Fruit fly (Drosophila melanogaster) whole organism, prepupa: Measurements from ENCODE around the gene CG6938.

Experiments
- CG10631 ChIP-seq: fragments of 200-800 bp; sonication (Bioruptor generic); optimal IDR thresholded peaks from 2 replicates; lab custom pipeline; 2016; ENCODE audit warnings: missing biosample characterization, missing genetic modification characterization
- CG10669 ChIP-seq: fragments of 200-800 bp; sonication (Bioruptor generic); optimal IDR thresholded peaks from 3 replicates; lab custom pipeline; 2018; ENCODE audit warnings: missing biosample characterization, mild to moderate bottlenecking, missing genetic modification characterization, moderate library complexity
- CG11902 ChIP-seq: fragments of 200-800 bp; sonication (Bioruptor generic); optimal IDR thresholded peaks from 3 replicates; lab custom pipeline; 2016; ENCODE audit warnings: missing biosample characterization, missing genetic modification characterization
- CG1621 ChIP-seq: fragments of 200-800 bp; sonication (Bioruptor generic); optimal IDR thresholded peaks from 3 replicates; lab custom pipeline; 2018; ENCODE audit warnings: missing biosample characterization, mild to moderate bottlenecking, missing genetic modification characterization
- CG16779 ChIP-seq: fragments of 200-800 bp; sonication (Bioruptor generic); optimal IDR thresholded peaks from 3 replicates; lab custom pipeline; 2017; ENCODE audit warnings: missing biosample characterization, mild to moderate bottlenecking, missing genetic modification characterization
- CG3032 ChIP-seq: fragments of 200-800 bp; optimal IDR thresholded peaks from 2 replicates; lab custom pipeline; 2019; ENCODE audit warnings: missing biosample characterization, mild to moderate bottlenecking, missing genetic modification characterization, moderate library complexity
- CG31627 ChIP-seq: fragments of 200-800 bp; sonication (Bioruptor generic); optimal IDR thresholded peaks from 3 replicates; lab custom pipeline; 2016; ENCODE audit warnings: missing biosample characterization, missing genetic modification characterization
- CG32006 ChIP-seq: fragments of 200-800 bp; sonication (Bioruptor generic); optimal IDR thresholded peaks from 3 replicates; lab custom pipeline; 2017; ENCODE audit warnings: missing biosample characterization, mild to moderate bottlenecking, missing genetic modification characterization
- CG34406 ChIP-seq: fragments of 200-800 bp; sonication (Bioruptor generic); optimal IDR thresholded peaks from 3 replicates; lab custom pipeline; 2016; ENCODE audit warnings: missing biosample characterization, missing genetic modification characterization
- CG6163 ChIP-seq: fragments of 200-800 bp; sonication (Bioruptor generic); IDR thresholded peaks from 3 replicates; pipeline ENCODE4 v1.3.6; 2022; ENCODE audit warnings: missing biosample characterization, missing genetic modification characterization
- CG6276 ChIP-seq: fragments of 200-800 bp; sonication (Bioruptor generic); optimal IDR thresholded peaks from 2 replicates; lab custom pipeline; 2017; ENCODE audit warnings: missing biosample characterization, mild to moderate bottlenecking, missing genetic modification characterization
- CG6808 ChIP-seq: fragments of 200-800 bp; sonication (Bioruptor generic); optimal IDR thresholded peaks from 3 replicates; lab custom pipeline; 2017; ENCODE audit warnings: missing biosample characterization, missing genetic modification characterization, mild to moderate bottlenecking, moderate library complexity, missing genetic modification reagents
- CG6854 ChIP-seq: fragments of 200-800 bp; sonication (Bioruptor generic); optimal IDR thresholded peaks from 2 replicates; lab custom pipeline; 2017; ENCODE audit warnings: missing biosample characterization, mild to moderate bottlenecking, missing genetic modification characterization
- CG8119 ChIP-seq: fragments of 200-800 bp; sonication (Bioruptor generic); IDR thresholded peaks from 3 replicates; pipeline ENCODE4 v1.3.6; 2022; ENCODE audit warnings: missing biosample characterization, missing genetic modification characterization
- CG8319 ChIP-seq: fragments of 200-800 bp; sonication (Bioruptor generic); optimal IDR thresholded peaks from 3 replicates; lab custom pipeline; 2016; ENCODE audit warnings: missing biosample characterization, missing genetic modification characterization
- CG8632 ChIP-seq: fragments of 200-800 bp; sonication (Bioruptor generic); optimal IDR thresholded peaks from 3 replicates; lab custom pipeline; 2016; ENCODE audit warnings: missing biosample characterization, missing genetic modification characterization
- Eip93F ChIP-seq: fragments of 200-800 bp; sonication (Bioruptor generic); optimal IDR thresholded peaks from 2 replicates; lab custom pipeline; 2016; ENCODE audit warnings: missing biosample characterization, mild to moderate bottlenecking, missing genetic modification characterization
- Ets21C ChIP-seq: fragments of 200-800 bp; sonication (Bioruptor generic); optimal IDR thresholded peaks from 3 replicates; lab custom pipeline; 2016; ENCODE audit warnings: missing biosample characterization, missing genetic modification characterization
- Ets96B ChIP-seq: fragments of 200-800 bp; optimal IDR thresholded peaks from 2 replicates; lab custom pipeline; 2019; ENCODE audit warnings: missing biosample characterization, mild to moderate bottlenecking, missing genetic modification characterization, moderate library complexity
- Gug ChIP-seq: fragments of 200-800 bp; sonication (Bioruptor generic); IDR thresholded peaks from 2 replicates; pipeline ENCODE4 v1.3.6; 2022; ENCODE audit warnings: missing biosample characterization, missing genetic modification characterization
- Hr4 ChIP-seq: fragments of 200-800 bp; sonication (Bioruptor generic); optimal IDR thresholded peaks from 3 replicates; lab custom pipeline; 2016; ENCODE audit warnings: missing biosample characterization, missing genetic modification characterization
- Lpt ChIP-seq: fragments of 200-800 bp; sonication (Bioruptor generic); optimal IDR thresholded peaks from 3 replicates; lab custom pipeline; 2016; ENCODE audit warnings: missing biosample characterization, missing genetic modification characterization
- Met ChIP-seq: fragments of 200-800 bp; sonication (Bioruptor generic); optimal IDR thresholded peaks from 3 replicates; lab custom pipeline; 2016; ENCODE audit warnings: missing biosample characterization, missing genetic modification characterization
- OdsH ChIP-seq: fragments of 200-800 bp; sonication (Bioruptor generic); optimal IDR thresholded peaks from 3 replicates; lab custom pipeline; 2016; ENCODE audit warnings: missing biosample characterization, missing genetic modification characterization
- Sox14 ChIP-seq: fragments of 200-800 bp; sonication (Bioruptor generic); optimal IDR thresholded peaks from 3 replicates; lab custom pipeline; 2016; ENCODE audit warnings: missing biosample characterization, missing genetic modification characterization
- Sox15 ChIP-seq: fragments of 200-800 bp; sonication (Bioruptor generic); optimal IDR thresholded peaks from 3 replicates; lab custom pipeline; 2016; ENCODE audit warnings: missing biosample characterization, missing genetic modification characterization
- achi ChIP-seq: fragments of 200-800 bp; sonication (Bioruptor generic); optimal IDR thresholded peaks from 3 replicates; lab custom pipeline; 2016; ENCODE audit warnings: missing biosample characterization, missing genetic modification characterization
- dac ChIP-seq: fragments of 200-800 bp; sonication (Bioruptor generic); optimal IDR thresholded peaks from 2 replicates; lab custom pipeline; 2017; ENCODE audit warnings: missing biosample characterization, mild to moderate bottlenecking, missing genetic modification characterization
- dsx ChIP-seq: fragments of 200-800 bp; optimal IDR thresholded peaks from 3 replicates; lab custom pipeline; 2019; ENCODE audit warnings: missing biosample characterization, mild to moderate bottlenecking, missing genetic modification characterization, moderate library complexity; ENCODE audit not compliant: poor library complexity, severe bottlenecking
- eg ChIP-seq: fragments of 200-800 bp; sonication (Bioruptor generic); IDR thresholded peaks from 3 replicates; pipeline ENCODE4 v1.3.6; 2022; ENCODE audit warnings: missing biosample characterization, missing genetic modification characterization
- esn ChIP-seq: fragments of 200-800 bp; sonication (Bioruptor generic); optimal IDR thresholded peaks from 2 replicates; lab custom pipeline; 2016; ENCODE audit warnings: missing biosample characterization, mild to moderate bottlenecking, missing genetic modification characterization, moderate library complexity
- fkh ChIP-seq: fragments of 200-800 bp; sonication (Bioruptor generic); optimal IDR thresholded peaks from 3 replicates; lab custom pipeline; 2017; ENCODE audit warnings: missing biosample characterization, mild to moderate bottlenecking, missing genetic modification characterization, moderate library complexity
- lz ChIP-seq: fragments of 200-800 bp; sonication (Bioruptor generic); optimal IDR thresholded peaks from 3 replicates; lab custom pipeline; 2016; ENCODE audit warnings: missing biosample characterization, missing genetic modification characterization
- net ChIP-seq: fragments of 200-800 bp; sonication (Bioruptor generic); optimal IDR thresholded peaks from 3 replicates; lab custom pipeline; 2016; ENCODE audit warnings: missing biosample characterization, missing genetic modification characterization
- spab ChIP-seq: fragments of 200-800 bp; sonication (Bioruptor generic); optimal IDR thresholded peaks from 2 replicates; lab custom pipeline; 2017; ENCODE audit warnings: missing biosample characterization, mild to moderate bottlenecking, missing genetic modification characterization, missing genetic modification reagents
- svp ChIP-seq: fragments of 200-800 bp; sonication (Bioruptor generic); peaks from one replicate; lab custom pipeline; 2016; ENCODE audit warnings: missing biosample characterization, missing genetic modification characterization
- topi ChIP-seq: fragments of 200-800 bp; sonication (Bioruptor generic); optimal IDR thresholded peaks from 3 replicates; lab custom pipeline; 2016; ENCODE audit warnings: missing biosample characterization, missing genetic modification characterization
- vri ChIP-seq: fragments of 200-800 bp; sonication (Bioruptor generic); optimal IDR thresholded peaks from 3 replicates; lab custom pipeline; 2016; ENCODE audit warnings: missing biosample characterization, mild to moderate bottlenecking, missing genetic modification characterization

The CG6938 gene

dm6 chr3L:11947357-11947756, 37.3 kb upstream of the CG6938 start, which contains the start of gene CG7252:
Gene CG7252, plus strand, starts transcription at chr3L:11947675.
- TF ChIP-seq CG6163 (GFP tag; lab: Robert Waterston, UW) (no peak), lz (GFP tag; lab: Kevin White, UChicago) (no peak), spab (no peak), achi (no peak), svp (GFP tag; lab: Kevin White, UChicago) (no peak), CG10669 (GFP tag; lab: Kevin White, UChicago) (no peak), Sox14 (no peak)

- TF ChIP-seq CG8632 (GFP tag; lab: Kevin White, UChicago) (no peak), Lpt (GFP tag; lab: Kevin White, UChicago) (no peak), CG11902 (GFP tag; lab: Kevin White, UChicago) (no peak), CG31627 (GFP tag; lab: Kevin White, UChicago) (no peak), Ets21C (GFP tag; lab: Kevin White, UChicago) (no peak), CG1621 (no peak)
These were observed 35.2 kb upstream of the CG6938 start, which contains the start of gene CG17826 for dm6 chr3L:11949539-11949938. Gene CG17826, plus strand, starts transcription at chr3L:11949839.

dm6 chr3L:11953217-11953616, 31.5 kb upstream of the CG6938 start, which contains the start of gene obst-G:
Gene obst-G, minus strand, starts transcription at chr3L:11953317.
- TF ChIP-seq achi = no peak
- no peak for TF ChIP-seq CG10669 (GFP tag; lab: Kevin White, UChicago)
- no peak for TF ChIP-seq CG34406 (GFP tag; lab: Kevin White, UChicago)
- no peak for TF ChIP-seq CG16779
- no peak for TF ChIP-seq CG6854 (GFP tag; lab: Kevin White, UChicago)
- no peak for TF ChIP-seq Sox14
- no peak for TF ChIP-seq CG6808 (GFP tag; lab: Kevin White, UChicago)
- TF ChIP-seq Lpt (GFP tag; lab: Kevin White, UChicago) = no peak
- TF ChIP-seq dac = no peak
- TF ChIP-seq CG3032 (tag; lab: Kevin White, UChicago) = no peak
- no peak for TF ChIP-seq Sox15 (GFP tag; lab: Kevin White, UChicago)
- TF ChIP-seq CG8119 (GFP tag; lab: Robert Waterston, UW) = no peak
- TF ChIP-seq CG10631 (GFP tag; lab: Kevin White, UChicago) = no peak
- no peak for TF ChIP-seq Met (GFP tag; lab: Kevin White, UChicago)

- no peak for TF ChIP-seq topi (GFP tag; lab: Kevin White, UChicago)
- no peak for TF ChIP-seq Ets96B (tag; lab: Kevin White, UChicago)
- TF ChIP-seq esn (GFP tag; lab: Kevin White, UChicago) = no peak
- TF ChIP-seq CG8319 (GFP tag; lab: Kevin White, UChicago) = no peak
- TF ChIP-seq Gug (GFP tag; lab: Robert Waterston, UW) = no peak
- no peak for TF ChIP-seq Hr4 (GFP tag; lab: Kevin White, UChicago)
- no peak for TF ChIP-seq Eip93F
- TF ChIP-seq CG32006 (GFP tag; lab: Kevin White, UChicago) = no peak
- no peak for TF ChIP-seq eg (GFP tag; lab: Robert Waterston, UW)
- no peak for TF ChIP-seq CG6854 (GFP tag; lab: Kevin White, UChicago)
- TF ChIP-seq vri = no peak
- no peak for TF ChIP-seq CG8119 (GFP tag; lab: Robert Waterston, UW)
- no peak for TF ChIP-seq fkh
- no peak for TF ChIP-seq Met (GFP tag; lab: Kevin White, UChicago)
- no peak for TF ChIP-seq OdsH (GFP tag; lab: Kevin White, UChicago)
- TF ChIP-seq dsx = no peak
- TF ChIP-seq CG6276 (GFP tag; lab: Kevin White, UChicago) = no peak
- no peak for TF ChIP-seq net (GFP tag; lab: Kevin White, UChicago)
- no peak for TF ChIP-seq CG1621
These were observed 30.9 kb upstream of the CG6938 start, which contains the start of gene CG7248 for dm6 chr3L:11953783-11954182. Gene CG7248, plus strand, starts transcription at chr3L:11954083.
